Fruit fly (Drosophila melanogaster) S2 (cell line): Measurements from ENCODE around the gene Ir76b.

Experiments used
- CG8478 ChIP-seq: fragments of >200 bp; optimal IDR thresholded peaks from 2 replicates; lab custom pipeline; 2018
- CTCF ChIP-seq, 2 experiments: fragments of >200 bp; optimal IDR thresholded peaks; 2 replicates each; lab custom pipeline; 2018

- TF ChIP-seq CG8478 (lab: Kevin White, UChicago) (no peak), CTCF (optimal IDR thresholded peaks at IDR 0.05; lab: Kevin White, UChicago) (peak; percentile 71 to 74)
These were observed 7.4 kb downstream of the Ir76b start, which contains the start of gene CG14186 for dm6 chr3L:20103777-20104542.
